Worm (Caenorhabditis elegans) whole organism, mixed stage, embryonic: ENCODE measurements around the gene srsx-33.

Experiments
- elt-3 ChIP-seq: fragments of 150-350 bp; optimal IDR thresholded peaks from 2 replicates; lab custom pipeline; 2014; ENCODE audit warnings: missing biosample characterization, missing genetic modification characterization
- lin-32 ChIP-seq: fragments of 200-800 bp; sonication (Bioruptor generic); optimal IDR thresholded peaks from 2 replicates; lab custom pipeline; 2018; ENCODE audit warnings: mild to moderate bottlenecking, missing genetic modification characterization, missing compliant biosample characterization
- nhr-12 ChIP-seq: fragments of 150-350 bp; optimal IDR thresholded peaks from 2 replicates; lab custom pipeline; 2014; ENCODE audit warnings: missing biosample characterization, missing genetic modification characterization
- nhr-76 ChIP-seq: sonication (generic microtip); optimal IDR thresholded peaks from 2 replicates; lab custom pipeline; 2017; ENCODE audit warnings: missing biosample characterization, missing genetic modification characterization
- pha-4 ChIP-seq: fragments of 150-350 bp; optimal IDR thresholded peaks from 2 replicates; lab custom pipeline; 2018; ENCODE audit warnings: missing biosample characterization, missing genetic modification reagents, missing genetic modification characterization
- snpc-4 ChIP-seq: fragments of 150-350 bp; optimal IDR thresholded peaks from 2 replicates; lab custom pipeline; 2014; ENCODE audit warnings: missing biosample characterization, missing genetic modification characterization
- sptf-1 ChIP-seq: sonication (generic microtip); optimal IDR thresholded peaks from 2 replicates; lab custom pipeline; 2017; ENCODE audit warnings: mild to moderate bottlenecking, missing genetic modification characterization, moderate library complexity, missing compliant biosample characterization
- unc-62 ChIP-seq: fragments of 150-350 bp; optimal IDR thresholded peaks from 2 replicates; lab custom pipeline; 2014; ENCODE audit warnings: missing biosample characterization, missing genetic modification reagents, missing genetic modification characterization

DNA sequence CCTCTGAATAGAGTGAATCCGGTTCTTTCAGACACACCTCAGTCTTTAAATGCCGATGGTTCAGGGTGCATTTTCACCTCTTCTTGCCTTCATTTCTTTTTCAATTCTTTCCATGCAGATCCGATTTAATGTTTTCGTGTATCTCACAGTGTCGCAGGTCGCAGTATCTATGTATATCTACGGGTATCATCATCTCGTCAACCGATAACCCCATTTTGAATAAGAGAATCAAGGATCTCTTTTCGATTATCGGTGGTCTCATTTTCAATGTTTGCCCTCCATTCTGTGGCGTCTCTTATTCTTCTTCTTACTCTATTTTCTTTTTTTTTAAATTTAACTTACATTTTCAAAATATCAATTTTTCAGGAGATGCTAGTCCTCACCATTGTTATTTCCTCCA, 31.4 kb downstream of the srsx-33 start, which contains the start of gene T19B10.2:
- TF ChIP-seq snpc-4 (tag; lab: Kevin White, UChicago) (no peak), lin-32 (no peak), nhr-76 (no peak), sptf-1 (no peak), nhr-12 (tag; lab: Kevin White, UChicago) (no peak), unc-62 (GFP tag; lab: Kevin White, UChicago) (no peak), elt-3 (tag; lab: Kevin White, UChicago) (no peak), pha-4 (tag; lab: Kevin White, UChicago) (no peak)
